Worm (Caenorhabditis elegans) whole organism, L1 larva: ENCODE data around the gene lec-4.

ENCODE experiments used
- C04F5.9 ChIP-seq: sonication (generic microtip); optimal IDR thresholded peaks from 2 replicates; lab custom pipeline; 2016; ENCODE audit warnings: missing genetic modification characterization, missing compliant biosample characterization
- ama-1 ChIP-seq: fragments of 150-350 bp; optimal IDR thresholded peaks from 2 replicates; lab custom pipeline; 2014
- ceh-82 ChIP-seq, 3 experiments: fragments of 150-350 bp in 1 of 3; sonication (generic microtip) in 2 of 3; optimal IDR thresholded peaks; 2 replicates each; lab custom pipeline; 2014 to 2017; ENCODE audit warnings: missing biosample characterization in 3 of 3, missing genetic modification characterization in 3 of 3
- efl-3 ChIP-seq: fragments of 200-800 bp; sonication (Bioruptor generic); optimal IDR thresholded peaks from 2 replicates; lab custom pipeline; 2018; ENCODE audit warnings: mild to moderate bottlenecking, missing genetic modification characterization, missing compliant biosample characterization
- fkh-10 ChIP-seq: sonication (generic microtip); optimal IDR thresholded peaks from 2 replicates; lab custom pipeline; 2017; ENCODE audit warnings: missing biosample characterization, missing genetic modification reagents, missing genetic modification characterization
- grh-1 ChIP-seq: fragments of 200-800 bp; sonication (Bioruptor generic); IDR thresholded peaks from 2 replicates; pipeline ENCODE4 v1.3.6; 2022; ENCODE audit warnings: missing genetic modification reagents, missing genetic modification characterization, missing compliant biosample characterization
- lir-3 ChIP-seq: sonication (generic microtip); optimal IDR thresholded peaks from 2 replicates; lab custom pipeline; 2016; ENCODE audit warnings: mild to moderate bottlenecking, missing genetic modification characterization, moderate library complexity, missing compliant biosample characterization; ENCODE audit not compliant: poor library complexity
- nhr-28 ChIP-seq: fragments of 150-350 bp; optimal IDR thresholded peaks from 2 replicates; lab custom pipeline; 2014; ENCODE audit warnings: missing biosample characterization, missing genetic modification characterization
- nhr-77 ChIP-seq: fragments of 150-350 bp; optimal IDR thresholded peaks from 2 replicates; lab custom pipeline; 2014; ENCODE audit warnings: missing biosample characterization, missing genetic modification characterization
- pqm-1 ChIP-seq: sonication (generic microtip); optimal IDR thresholded peaks from 3 replicates; lab custom pipeline; 2017; ENCODE audit warnings: missing biosample characterization, missing genetic modification characterization
- unc-62 ChIP-seq: fragments of 150-350 bp; optimal IDR thresholded peaks from 2 replicates; lab custom pipeline; 2014; ENCODE audit warnings: missing biosample characterization, missing genetic modification reagents, missing genetic modification characterization
- unc-86 ChIP-seq: sonication (generic microtip); optimal IDR thresholded peaks from 2 replicates; lab custom pipeline; 2016; ENCODE audit warnings: missing genetic modification characterization, missing compliant biosample characterization

DNA sequence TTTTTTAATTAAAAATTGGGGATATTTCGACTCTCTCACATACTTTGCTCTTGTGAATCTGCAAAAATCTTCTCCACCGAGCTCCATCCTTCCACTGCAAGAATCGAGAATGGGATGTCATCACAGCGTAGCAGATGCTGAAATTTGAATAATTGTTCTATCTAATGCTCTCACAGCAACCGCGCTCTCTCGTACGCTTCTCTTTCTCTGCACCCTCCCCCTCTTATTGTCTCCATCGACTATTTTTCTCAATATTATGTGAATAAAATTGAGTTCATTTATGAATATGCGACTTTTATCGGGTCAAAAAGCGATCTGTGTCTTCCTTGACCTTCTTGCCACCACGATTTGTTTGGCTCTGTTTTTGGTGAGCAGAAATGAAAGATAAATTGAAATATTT, 39.1 kb downstream of the lec-4 start, which contains the start of gene F34D10.3:
- TF ChIP-seq efl-3 (GFP tag; lab: Kevin White, UChicago): no peak
- TF ChIP-seq nhr-28 (tag; lab: Kevin White, UChicago): no peak
- no peak for TF ChIP-seq fkh-10 (GFP tag; lab: Kevin White, UChicago)
- no peak for TF ChIP-seq ceh-82 (tag; optimal IDR thresholded peaks at IDR 0.05; lab: Kevin White, UChicago)
- no peak for TF ChIP-seq unc-86
- TF ChIP-seq lir-3 (tag; lab: Kevin White, UChicago): no peak
- TF ChIP-seq unc-62 (GFP tag; lab: Kevin White, UChicago): no peak
- TF ChIP-seq ama-1 (lab: Kevin White, UChicago): no peak
- no peak for TF ChIP-seq nhr-77
- TF ChIP-seq C04F5.9 (tag; lab: Kevin White, UChicago): no peak
- TF ChIP-seq pqm-1 (tag; lab: Kevin White, UChicago): no peak
- no peak for TF ChIP-seq grh-1 (GFP tag; lab: Robert Waterston, UW)
